Worm (Caenorhabditis elegans) whole organism, L3 larva: Measurements from ENCODE around the gene F16F9.1.

Experiments used
- R02D3.7 ChIP-seq: fragments of 150-350 bp; optimal IDR thresholded peaks from 2 replicates; lab custom pipeline; 2014; ENCODE audit warnings: missing biosample characterization, missing genetic modification characterization
- ZK546.5 ChIP-seq: sonication (generic microtip); optimal IDR thresholded peaks from 2 replicates; lab custom pipeline; 2017; ENCODE audit warnings: missing biosample characterization, missing genetic modification characterization
- aly-2 ChIP-seq: fragments of 150-350 bp; optimal IDR thresholded peaks from 2 replicates; lab custom pipeline; 2014; ENCODE audit warnings: missing biosample characterization, missing genetic modification characterization
- ama-1 ChIP-seq: fragments of 150-350 bp; optimal IDR thresholded peaks from 2 replicates; lab custom pipeline; 2018
- ceh-16 ChIP-seq: sonication (generic microtip); optimal IDR thresholded peaks from 2 replicates; lab custom pipeline; 2017; ENCODE audit warnings: missing biosample characterization, missing genetic modification characterization
- ceh-28 ChIP-seq: fragments of 150-350 bp; optimal IDR thresholded peaks from 2 replicates; lab custom pipeline; 2014; ENCODE audit warnings: missing biosample characterization, missing genetic modification reagents, missing genetic modification characterization
- ceh-82 ChIP-seq: fragments of 150-350 bp; optimal IDR thresholded peaks from 2 replicates; lab custom pipeline; 2014; ENCODE audit warnings: missing biosample characterization, missing genetic modification characterization
- ceh-9 ChIP-seq: sonication (generic microtip); optimal IDR thresholded peaks from 2 replicates; lab custom pipeline; 2018; ENCODE audit warnings: missing biosample characterization, missing genetic modification characterization
- daf-12 ChIP-seq: fragments of 150-350 bp; optimal IDR thresholded peaks from 2 replicates; lab custom pipeline; 2014; ENCODE audit warnings: missing biosample characterization, missing genetic modification reagents, missing genetic modification characterization
- egl-27 ChIP-seq: sonication (generic microtip); optimal IDR thresholded peaks from 4 replicates; lab custom pipeline; 2017; ENCODE audit warnings: missing biosample characterization, missing genetic modification reagents, missing genetic modification characterization
- egl-5 ChIP-seq: fragments of 150-350 bp; optimal IDR thresholded peaks from 2 replicates; lab custom pipeline; 2017; ENCODE audit warnings: missing biosample characterization, missing genetic modification reagents, missing genetic modification characterization, inconsistent platforms
- elt-1 ChIP-seq: fragments of 150-350 bp; optimal IDR thresholded peaks from 2 replicates; lab custom pipeline; 2014; ENCODE audit warnings: missing biosample characterization, missing genetic modification characterization
- elt-2 ChIP-seq: sonication (generic microtip); optimal IDR thresholded peaks from 2 replicates; lab custom pipeline; 2016; ENCODE audit warnings: missing genetic modification reagents, mild to moderate bottlenecking, missing genetic modification characterization, missing compliant biosample characterization
- elt-3 ChIP-seq, 3 experiments: fragments of 150-350 bp in 1 of 3; sonication (generic microtip) in 2 of 3; optimal IDR thresholded peaks; 2 replicates in 2 of 3; 4 replicates in 1 of 3; lab custom pipeline; 2014 to 2017; ENCODE audit warnings: missing biosample characterization in 3 of 3, missing genetic modification characterization in 3 of 3
- eor-1 ChIP-seq, 2 experiments: fragments of 150-350 bp; optimal IDR thresholded peaks; 2 replicates each; lab custom pipeline; 2014 to 2018; ENCODE audit warnings: missing biosample characterization in 2 of 2, missing genetic modification characterization in 2 of 2
- fkh-10 ChIP-seq: sonication (generic microtip); optimal IDR thresholded peaks from 2 replicates; lab custom pipeline; 2017; ENCODE audit warnings: missing biosample characterization, missing genetic modification reagents, missing genetic modification characterization
- fkh-2 ChIP-seq: fragments of 150-350 bp; optimal IDR thresholded peaks from 2 replicates; lab custom pipeline; 2014; ENCODE audit warnings: missing biosample characterization, missing genetic modification reagents, missing genetic modification characterization
- fos-1 ChIP-seq: fragments of 150-350 bp; optimal IDR thresholded peaks from 2 replicates; lab custom pipeline; 2014; ENCODE audit warnings: missing biosample characterization, missing genetic modification characterization
- hmg-11 ChIP-seq: sonication (generic microtip); optimal IDR thresholded peaks from 2 replicates; lab custom pipeline; 2016; ENCODE audit warnings: missing genetic modification characterization, missing compliant biosample characterization
- jun-1 ChIP-seq: fragments of 150-350 bp; optimal IDR thresholded peaks from 2 replicates; lab custom pipeline; 2014; ENCODE audit warnings: missing biosample characterization, missing genetic modification reagents, missing genetic modification characterization
- lin-15B ChIP-seq: fragments of 150-350 bp; optimal IDR thresholded peaks from 2 replicates; lab custom pipeline; 2014; ENCODE audit warnings: missing biosample characterization, missing genetic modification characterization
- lin-39 ChIP-seq: fragments of 150-350 bp; optimal IDR thresholded peaks from 2 replicates; lab custom pipeline; 2018; ENCODE audit warnings: missing biosample characterization, missing genetic modification reagents, missing genetic modification characterization
- lsy-12 ChIP-seq: sonication (generic microtip); optimal IDR thresholded peaks from 2 replicates; lab custom pipeline; 2016; ENCODE audit warnings: mild to moderate bottlenecking, missing genetic modification characterization, missing compliant biosample characterization
- mdl-1 ChIP-seq: fragments of 150-350 bp; optimal IDR thresholded peaks from 2 replicates; lab custom pipeline; 2014; ENCODE audit warnings: missing biosample characterization, missing genetic modification characterization
- mml-1 ChIP-seq: fragments of 150-350 bp; sonication (generic microtip); optimal IDR thresholded peaks from 3 replicates; lab custom pipeline; 2014; ENCODE audit warnings: missing biosample characterization, missing genetic modification characterization
- nfya-1 ChIP-seq: sonication (generic microtip); optimal IDR thresholded peaks from 2 replicates; lab custom pipeline; 2017; ENCODE audit warnings: missing genetic modification characterization, mild to moderate bottlenecking, missing compliant biosample characterization, antibody characterized with exemption, moderate library complexity; ENCODE audit not compliant: insufficient read depth
- nhr-11 ChIP-seq: fragments of 150-350 bp; optimal IDR thresholded peaks from 2 replicates; lab custom pipeline; 2014; ENCODE audit warnings: missing biosample characterization, missing genetic modification characterization
- nhr-12 ChIP-seq: fragments of 150-350 bp; optimal IDR thresholded peaks from 2 replicates; lab custom pipeline; 2014; ENCODE audit warnings: missing biosample characterization, missing genetic modification characterization
- nhr-23 ChIP-seq: fragments of 150-350 bp; optimal IDR thresholded peaks from 2 replicates; lab custom pipeline; 2014; ENCODE audit warnings: missing biosample characterization, missing genetic modification reagents, missing genetic modification characterization
- nhr-237 ChIP-seq: fragments of 150-350 bp; optimal IDR thresholded peaks from 2 replicates; lab custom pipeline; 2014; ENCODE audit warnings: missing biosample characterization, missing genetic modification characterization
- nhr-25 ChIP-seq: sonication (generic microtip); optimal IDR thresholded peaks from 2 replicates; lab custom pipeline; 2017; ENCODE audit warnings: missing biosample characterization, missing genetic modification characterization
- nhr-28 ChIP-seq: fragments of 150-350 bp; optimal IDR thresholded peaks from 2 replicates; lab custom pipeline; 2014; ENCODE audit warnings: missing biosample characterization, missing genetic modification characterization
- nhr-43 ChIP-seq: sonication (generic microtip); optimal IDR thresholded peaks from 2 replicates; lab custom pipeline; 2016; ENCODE audit warnings: mild to moderate bottlenecking, missing genetic modification characterization, missing compliant biosample characterization; ENCODE audit not compliant: poor library complexity, severe bottlenecking
- nhr-67 ChIP-seq: fragments of 150-350 bp; optimal IDR thresholded peaks from 2 replicates; lab custom pipeline; 2014; ENCODE audit warnings: missing biosample characterization, missing genetic modification characterization
- nhr-76 ChIP-seq: fragments of 150-350 bp; sonication (generic microtip); optimal IDR thresholded peaks from 5 replicates; lab custom pipeline; 2014; ENCODE audit warnings: missing biosample characterization, missing genetic modification characterization
- nhr-77 ChIP-seq: fragments of 150-350 bp; optimal IDR thresholded peaks from 2 replicates; lab custom pipeline; 2014; ENCODE audit warnings: missing biosample characterization, missing genetic modification characterization
- pha-4 ChIP-seq: fragments of 150-350 bp; optimal IDR thresholded peaks from 2 replicates; lab custom pipeline; 2014; ENCODE audit warnings: missing biosample characterization, missing genetic modification reagents, missing genetic modification characterization
- pqm-1 ChIP-seq: fragments of 150-350 bp; optimal IDR thresholded peaks from 2 replicates; lab custom pipeline; 2017; ENCODE audit warnings: missing biosample characterization, missing genetic modification characterization, inconsistent platforms
- sea-2 ChIP-seq: fragments of 150-350 bp; sonication (generic microtip); optimal IDR thresholded peaks from 4 replicates; lab custom pipeline; 2014; ENCODE audit warnings: missing biosample characterization, missing genetic modification reagents, missing genetic modification characterization
- skn-1 ChIP-seq: fragments of 150-350 bp; optimal IDR thresholded peaks from 2 replicates; lab custom pipeline; 2014; ENCODE audit warnings: missing biosample characterization, missing genetic modification characterization
- snpc-4 ChIP-seq: fragments of 150-350 bp; optimal IDR thresholded peaks from 2 replicates; lab custom pipeline; 2014; ENCODE audit warnings: missing biosample characterization, missing genetic modification characterization
- tbx-2 ChIP-seq: sonication (generic microtip); optimal IDR thresholded peaks from 2 replicates; lab custom pipeline; 2016; ENCODE audit warnings: mild to moderate bottlenecking, missing genetic modification characterization, missing compliant biosample characterization
- unc-39 ChIP-seq: sonication (generic microtip); optimal IDR thresholded peaks from 4 replicates; lab custom pipeline; 2017; ENCODE audit warnings: missing biosample characterization, missing genetic modification characterization
- unc-62 ChIP-seq: fragments of 150-350 bp; sonication (generic microtip); optimal IDR thresholded peaks from 4 replicates; lab custom pipeline; 2014; ENCODE audit warnings: missing biosample characterization, missing genetic modification reagents, missing genetic modification characterization
- zag-1 ChIP-seq: fragments of 150-350 bp; optimal IDR thresholded peaks from 2 replicates; lab custom pipeline; 2014; ENCODE audit warnings: missing biosample characterization, missing genetic modification characterization
- ztf-11 ChIP-seq: fragments of 150-350 bp; optimal IDR thresholded peaks from 2 replicates; lab custom pipeline; 2014; ENCODE audit warnings: missing biosample characterization, missing genetic modification characterization
- ztf-4 ChIP-seq: fragments of 150-350 bp; optimal IDR thresholded peaks from 2 replicates; lab custom pipeline; 2014; ENCODE audit warnings: missing biosample characterization, missing genetic modification characterization

F16F9.1 gene

DNA sequence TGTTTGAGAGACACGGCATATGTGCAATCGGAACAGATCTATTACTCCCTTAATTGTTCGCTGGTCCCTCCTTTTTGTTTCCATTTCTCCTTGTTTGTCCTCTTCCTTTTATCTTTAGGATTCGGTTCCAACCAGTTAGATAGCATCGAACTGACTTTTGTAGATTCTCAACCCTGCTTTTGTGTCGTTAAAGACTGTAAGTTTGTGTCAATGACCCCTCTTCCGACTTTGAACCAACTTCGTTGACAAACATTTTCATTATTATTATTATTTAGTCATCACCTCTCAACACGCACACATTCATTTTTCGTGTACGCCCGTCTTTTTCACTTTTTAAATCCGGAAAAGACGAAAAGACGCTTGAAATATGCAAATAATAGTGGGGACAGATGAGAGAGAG lies at the start of gene F16F9.1:
Gene F16F9.1, plus strand, starts transcription at position 301 of the 400 bp plus-strand sequence.
- no peak for TF ChIP-seq ceh-28 (tag; lab: Kevin White, UChicago)
- no peak for TF ChIP-seq zag-1 (tag; lab: Kevin White, UChicago)
- no peak for TF ChIP-seq nhr-12
- TF ChIP-seq nhr-28 (tag; lab: Kevin White, UChicago), result no peak
- no peak for TF ChIP-seq lsy-12 (tag; lab: Kevin White, UChicago)
- no peak for TF ChIP-seq fkh-2 (tag; lab: Kevin White, UChicago)
- no peak for TF ChIP-seq sea-2 (GFP tag; lab: Kevin White, UChicago)
- no peak for TF ChIP-seq daf-12 (tag; lab: Kevin White, UChicago)
- no peak for TF ChIP-seq ama-1 (lab: Kevin White, UChicago)
- TF ChIP-seq jun-1 (tag; lab: Kevin White, UChicago), result no peak
- no peak for TF ChIP-seq ZK546.5 (tag; lab: Kevin White, UChicago)
- no peak for TF ChIP-seq ztf-4
- no peak for TF ChIP-seq eor-1 (tag; optimal IDR thresholded peaks at IDR 0.05; lab: Kevin White, UChicago)
- no peak for TF ChIP-seq nhr-11

DNA sequence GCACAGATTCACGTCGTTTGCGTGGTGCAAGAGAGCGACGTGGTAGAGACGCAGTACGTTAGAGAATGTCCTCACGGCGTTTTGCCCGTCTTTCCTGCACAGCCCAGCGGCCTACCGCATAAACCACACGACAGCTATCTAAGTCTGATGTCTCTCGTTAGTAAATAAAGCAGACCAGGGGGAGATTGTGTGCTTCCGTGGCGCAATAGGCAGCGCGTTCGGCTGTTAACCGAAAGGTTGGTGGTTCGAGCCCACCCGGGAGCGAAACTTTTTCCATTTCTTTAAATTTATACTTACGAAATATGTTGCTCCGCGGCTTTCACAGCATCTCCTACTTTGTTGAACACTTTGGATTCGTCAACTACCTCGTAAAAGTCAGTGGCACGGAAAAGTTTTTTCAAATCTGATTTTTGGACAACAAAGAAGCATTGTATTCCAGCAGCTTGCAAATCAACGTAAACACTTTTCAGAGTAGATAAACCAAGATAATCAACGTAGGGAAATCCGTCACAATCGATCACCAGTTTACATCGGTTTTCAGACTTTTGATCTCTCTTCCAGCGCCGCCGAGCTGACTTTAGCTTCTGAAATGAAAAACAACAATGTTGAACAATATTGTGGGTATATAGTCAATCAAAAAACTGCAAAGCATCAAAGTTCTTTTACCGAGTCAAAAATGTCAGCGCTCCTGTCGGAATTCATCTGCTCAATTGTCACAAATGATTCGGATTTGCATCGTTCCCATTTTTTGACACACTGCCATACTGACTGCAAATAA lies 41.7 kb upstream of the F16F9.1 start:
- TF ChIP-seq R02D3.7 (peak; percentile 60), jun-1 (tag; lab: Kevin White, UChicago) (peak; percentile 83), ceh-28 (tag; lab: Kevin White, UChicago) (peak; percentile 71), nhr-77 (tag; lab: Kevin White, UChicago) (peak; percentile 79), unc-62 (GFP tag; lab: Kevin White, UChicago) (peak; percentile 48), pha-4 (tag; lab: Kevin White, UChicago) (peak; percentile 84), nhr-23 (tag; lab: Kevin White, UChicago) (peak; percentile 64), mml-1 (tag; lab: Kevin White, UChicago) (no peak), unc-39 (tag; lab: Kevin White, UChicago) (no peak), nhr-237 (no peak), aly-2 (tag; lab: Kevin White, UChicago) (no peak), nhr-28 (tag; lab: Kevin White, UChicago) (no peak), nhr-43 (tag; lab: Kevin White, UChicago) (peak; percentile 83), ceh-9 (tag; lab: Kevin White, UChicago) (no peak), fkh-10 (GFP tag; lab: Kevin White, UChicago) (peak; percentile 91), elt-3 (tag; optimal IDR thresholded peaks at IDR 0.05; lab: Kevin White, UChicago) (peak in 1 of 3 experiments; percentile 86), lsy-12 (tag; lab: Kevin White, UChicago) (peak; percentile 90), mdl-1 (tag; lab: Kevin White, UChicago) (peak; percentile 64), zag-1 (tag; lab: Kevin White, UChicago) (peak; percentile 20), elt-1 (peak; percentile 10), nhr-67 (tag; lab: Kevin White, UChicago) (no peak), ztf-11 (tag; lab: Kevin White, UChicago) (no peak), elt-2 (tag; lab: Kevin White, UChicago) (peak; percentile 77), eor-1 (tag; optimal IDR thresholded peaks at IDR 0.05; lab: Kevin White, UChicago) (no peak), nhr-76 (tag; lab: Kevin White, UChicago) (no peak), pqm-1 (tag; lab: Kevin White, UChicago) (peak; percentile 47), daf-12 (tag; lab: Kevin White, UChicago) (no peak), ceh-16 (tag; lab: Kevin White, UChicago) (no peak), nhr-11 (peak; percentile 46), nhr-12 (no peak), sea-2 (GFP tag; lab: Kevin White, UChicago) (peak; percentile 81), tbx-2 (tag; lab: Kevin White, UChicago) (peak; percentile 91), hmg-11 (peak; percentile 99), nfya-1 (tag; lab: Kevin White, UChicago) (peak; percentile 79), egl-5 (peak; percentile 94), lin-15B (tag; lab: Kevin White, UChicago) (peak; percentile 50), fkh-2 (tag; lab: Kevin White, UChicago) (no peak), egl-27 (tag; lab: Kevin White, UChicago) (peak; percentile 61), ZK546.5 (tag; lab: Kevin White, UChicago) (no peak), ztf-4 (no peak), fos-1 (tag; lab: Kevin White, UChicago) (peak; percentile 26), ceh-82 (tag; lab: Kevin White, UChicago) (peak; percentile 79), nhr-25 (peak; percentile 89), skn-1 (tag; lab: Kevin White, UChicago) (peak; percentile 94), ama-1 (lab: Kevin White, UChicago) (peak; percentile 20), snpc-4 (tag; lab: Kevin White, UChicago) (no peak), lin-39 (tag; lab: Kevin White, UChicago) (peak; percentile 91)
- TF ChIP-seq, all 47 proteins: peak for 30
